Worm (Caenorhabditis elegans) whole organism, L3 larva: ENCODE data around the gene emc-5.

ENCODE experiments used
- ZK546.5 ChIP-seq: sonication (generic microtip); optimal IDR thresholded peaks from 2 replicates; lab custom pipeline; 2017; ENCODE audit warnings: missing biosample characterization, missing genetic modification characterization
- aly-2 ChIP-seq: fragments of 150-350 bp; optimal IDR thresholded peaks from 2 replicates; lab custom pipeline; 2014; ENCODE audit warnings: missing biosample characterization, missing genetic modification characterization
- ama-1 ChIP-seq: fragments of 150-350 bp; optimal IDR thresholded peaks from 2 replicates; lab custom pipeline; 2018
- ceh-82 ChIP-seq: fragments of 150-350 bp; optimal IDR thresholded peaks from 2 replicates; lab custom pipeline; 2014; ENCODE audit warnings: missing biosample characterization, missing genetic modification characterization
- fkh-2 ChIP-seq: fragments of 150-350 bp; optimal IDR thresholded peaks from 2 replicates; lab custom pipeline; 2014; ENCODE audit warnings: missing biosample characterization, missing genetic modification reagents, missing genetic modification characterization
- lin-39 ChIP-seq: fragments of 150-350 bp; optimal IDR thresholded peaks from 2 replicates; lab custom pipeline; 2018; ENCODE audit warnings: missing biosample characterization, missing genetic modification reagents, missing genetic modification characterization
- nfya-1 ChIP-seq: sonication (generic microtip); optimal IDR thresholded peaks from 2 replicates; lab custom pipeline; 2017; ENCODE audit warnings: missing genetic modification characterization, mild to moderate bottlenecking, missing compliant biosample characterization, antibody characterized with exemption, moderate library complexity; ENCODE audit not compliant: insufficient read depth
- nhr-12 ChIP-seq: fragments of 150-350 bp; optimal IDR thresholded peaks from 2 replicates; lab custom pipeline; 2014; ENCODE audit warnings: missing biosample characterization, missing genetic modification characterization
- nhr-237 ChIP-seq: fragments of 150-350 bp; optimal IDR thresholded peaks from 2 replicates; lab custom pipeline; 2014; ENCODE audit warnings: missing biosample characterization, missing genetic modification characterization
- ztf-11 ChIP-seq: fragments of 150-350 bp; optimal IDR thresholded peaks from 2 replicates; lab custom pipeline; 2014; ENCODE audit warnings: missing biosample characterization, missing genetic modification characterization

DNA sequence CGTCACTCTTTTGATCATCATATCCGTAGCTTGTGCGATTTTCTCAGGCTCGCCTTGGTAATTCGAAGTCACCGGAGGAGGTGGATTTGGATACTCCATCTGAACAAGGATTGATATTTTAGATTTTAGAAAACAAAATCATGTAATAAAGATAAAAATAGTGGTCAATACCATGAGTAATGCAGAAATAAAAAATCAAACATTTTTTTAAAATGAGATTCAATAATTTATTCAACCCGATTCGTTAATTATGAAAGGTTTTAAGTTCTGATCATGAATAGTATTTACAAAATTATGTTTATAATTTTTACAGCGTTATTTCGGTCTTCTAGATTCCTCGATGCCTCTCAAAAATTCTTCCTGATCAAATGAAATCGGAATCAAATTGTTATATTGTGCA is 37.1 kb downstream of the emc-5 start, which contains the start of gene mdt-8:
- no peak for TF ChIP-seq nhr-237 (tag; lab: Kevin White, UChicago)
- no peak for TF ChIP-seq ama-1 (lab: Kevin White, UChicago)
- TF ChIP-seq fkh-2 (tag; lab: Kevin White, UChicago): no peak
- no peak for TF ChIP-seq ZK546.5
- TF ChIP-seq ztf-11 (tag; lab: Kevin White, UChicago): no peak
- no peak for TF ChIP-seq aly-2 (tag; lab: Kevin White, UChicago)
- no peak for TF ChIP-seq nfya-1 (tag; lab: Kevin White, UChicago)
- TF ChIP-seq nhr-12 (tag; lab: Kevin White, UChicago): no peak
- TF ChIP-seq ceh-82 (tag; lab: Kevin White, UChicago): no peak
- no peak for TF ChIP-seq lin-39 (tag; lab: Kevin White, UChicago)
